Fruit fly (Drosophila melanogaster) Kc167 (cell line): ENCODE results near the gene Eip93F.

ENCODE experiments used
- Myc ChIP-seq: fragments of >200 bp; optimal IDR thresholded peaks from 2 replicates; lab custom pipeline; 2017; ENCODE audit warnings: missing external identifiers
- Sin3A ChIP-seq: fragments of >200 bp; optimal IDR thresholded peaks from 2 replicates; lab custom pipeline; 2018; ENCODE audit warnings: missing external identifiers
- h ChIP-seq: fragments of >200 bp; optimal IDR thresholded peaks from 3 replicates; lab custom pipeline; 2018; ENCODE audit warnings: missing external identifiers
- insv ChIP-seq: fragments of >200 bp; optimal IDR thresholded peaks from 3 replicates; lab custom pipeline; 2018; ENCODE audit warnings: missing external identifiers
- psq ChIP-seq: fragments of >200 bp; optimal IDR thresholded peaks from 2 replicates; lab custom pipeline; 2017; ENCODE audit warnings: missing external identifiers
- ttk ChIP-seq: sonication (Bioruptor generic); optimal IDR thresholded peaks from 2 replicates; lab custom pipeline; 2017; ENCODE audit warnings: missing external identifiers

The Eip93F gene

DNA sequence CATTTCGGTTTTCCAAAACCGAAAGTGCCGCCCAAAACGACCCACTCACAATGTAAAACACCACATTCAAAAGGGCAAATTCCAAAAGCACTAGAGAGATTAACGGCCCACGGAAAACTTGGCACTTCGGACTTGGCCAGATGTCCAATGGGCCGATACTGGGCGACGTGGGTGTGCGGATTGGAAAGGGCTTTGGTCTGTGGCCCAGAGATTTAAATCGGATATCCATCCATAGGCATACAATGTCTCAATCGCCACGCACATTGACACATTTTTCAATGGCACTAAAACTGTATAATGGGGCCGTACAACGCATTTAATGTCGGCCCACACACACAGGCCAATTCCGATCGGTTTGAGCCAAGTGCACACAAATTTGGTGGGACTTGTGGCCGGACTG, 91.5 kb downstream of the Eip93F start:
- no peak for TF ChIP-seq ttk (lab: Kevin White, UChicago)
- no peak for TF ChIP-seq psq (lab: Kevin White, UChicago)
- no peak for TF ChIP-seq Sin3A (lab: Kevin White, UChicago)
- TF ChIP-seq Myc: no peak
- no peak for TF ChIP-seq h (lab: Kevin White, UChicago)
- no peak for TF ChIP-seq insv (lab: Kevin White, UChicago)

DNA sequence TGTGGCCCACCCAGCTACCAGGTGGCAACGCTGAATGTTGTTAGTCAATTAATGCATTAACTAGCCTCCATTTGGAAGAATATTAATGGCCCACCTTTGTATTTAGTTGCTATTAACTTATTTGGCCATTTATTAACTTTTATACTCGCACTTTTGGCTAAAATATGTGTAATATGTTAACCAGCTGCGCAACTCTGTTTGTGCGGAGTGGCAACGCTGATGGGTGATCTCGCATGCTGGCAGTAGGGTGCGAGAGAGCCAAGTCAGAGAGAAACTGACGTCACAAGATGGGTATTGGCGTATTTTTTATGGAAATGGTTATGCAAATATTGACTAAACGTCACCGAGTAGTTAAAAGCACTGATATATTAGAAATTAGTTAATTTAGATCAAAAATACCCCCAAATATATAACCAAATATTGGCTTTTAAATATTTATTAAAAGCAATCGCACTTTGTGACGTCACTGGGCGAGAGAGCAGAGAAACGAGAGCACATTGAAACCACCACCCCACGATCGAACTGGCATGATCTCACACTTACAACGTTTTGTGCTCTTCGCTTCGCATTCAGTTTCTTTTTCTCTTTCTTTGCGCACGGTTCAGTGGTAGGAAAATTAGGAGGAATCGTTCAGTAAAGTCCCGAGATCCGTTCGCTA, 92.8 kb downstream of the Eip93F start, which contains the start of gene how:
Gene how, plus strand, starts transcription at position 567 of the 658 bp plus-strand sequence.
- TF ChIP-seq ttk (lab: Kevin White, UChicago) (no peak), Sin3A (lab: Kevin White, UChicago) (no peak), h (lab: Kevin White, UChicago) (no peak), insv (lab: Kevin White, UChicago) (no peak), psq (lab: Kevin White, UChicago) (no peak), Myc (no peak)

dm6 chr3R:22042283-22042875, 93.5 kb downstream of the Eip93F start:
- TF ChIP-seq h (lab: Kevin White, UChicago) (no peak), psq (lab: Kevin White, UChicago) (no peak), Myc (no peak), insv (lab: Kevin White, UChicago) (no peak), ttk (lab: Kevin White, UChicago) (no peak), Sin3A (lab: Kevin White, UChicago) (no peak)

dm6 chr3R:22042982-22043381, 94.1 kb downstream of the Eip93F start:
- TF ChIP-seq Sin3A (lab: Kevin White, UChicago) (no peak), Myc (no peak), h (lab: Kevin White, UChicago) (no peak), psq (lab: Kevin White, UChicago) (no peak), insv (lab: Kevin White, UChicago) (no peak), ttk (lab: Kevin White, UChicago) (peak; percentile 2)

dm6 chr3R:22043748-22044402, 95.0 kb downstream of the Eip93F start:
- no peak for TF ChIP-seq Myc
- TF ChIP-seq Sin3A (lab: Kevin White, UChicago): no peak
- no peak for TF ChIP-seq psq (lab: Kevin White, UChicago)
- no peak for TF ChIP-seq insv (lab: Kevin White, UChicago)
- no peak for TF ChIP-seq ttk (lab: Kevin White, UChicago)
- TF ChIP-seq h (lab: Kevin White, UChicago): no peak

dm6 chr3R:22044443-22044970, 95.6 kb downstream of the Eip93F start:
- TF ChIP-seq psq (lab: Kevin White, UChicago) (no peak), h (lab: Kevin White, UChicago) (no peak)

- TF ChIP-seq ttk (lab: Kevin White, UChicago): no peak
- no peak for TF ChIP-seq psq (lab: Kevin White, UChicago)
- TF ChIP-seq Myc: no peak
- TF ChIP-seq h (lab: Kevin White, UChicago): no peak
- TF ChIP-seq Sin3A (lab: Kevin White, UChicago): no peak
- TF ChIP-seq insv (lab: Kevin White, UChicago): no peak
Observed at dm6 chr3R:22046231-22046630, 97.3 kb downstream of the Eip93F start.

DNA sequence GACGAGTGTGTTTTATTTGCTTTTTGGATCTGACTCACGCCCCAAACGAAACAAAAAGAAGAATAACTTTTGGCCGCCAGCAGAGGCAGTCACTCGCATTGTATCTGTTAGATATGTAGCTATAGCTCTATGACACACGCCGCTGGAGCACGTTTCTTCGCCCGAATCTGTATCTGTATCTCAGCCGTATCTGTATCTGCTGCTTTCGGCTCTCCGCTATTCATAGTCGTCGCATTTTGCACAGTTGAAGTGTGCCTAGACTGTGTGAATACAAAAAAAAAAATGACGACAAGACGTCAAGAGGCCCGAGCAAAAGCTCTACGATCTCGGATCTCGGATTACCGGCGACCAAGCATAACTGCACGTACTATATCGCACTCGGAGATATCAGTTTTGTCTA, 97.8 kb downstream of the Eip93F start:
- TF ChIP-seq Myc (no peak), insv (lab: Kevin White, UChicago) (no peak), ttk (lab: Kevin White, UChicago) (no peak), psq (lab: Kevin White, UChicago) (no peak), h (lab: Kevin White, UChicago) (no peak), Sin3A (lab: Kevin White, UChicago) (no peak)

dm6 chr3R:22047412-22047811, 98.5 kb downstream of the Eip93F start:
- TF ChIP-seq Myc (no peak), ttk (lab: Kevin White, UChicago) (no peak), insv (lab: Kevin White, UChicago) (no peak), Sin3A (lab: Kevin White, UChicago) (no peak), h (lab: Kevin White, UChicago) (no peak), psq (lab: Kevin White, UChicago) (no peak)

DNA sequence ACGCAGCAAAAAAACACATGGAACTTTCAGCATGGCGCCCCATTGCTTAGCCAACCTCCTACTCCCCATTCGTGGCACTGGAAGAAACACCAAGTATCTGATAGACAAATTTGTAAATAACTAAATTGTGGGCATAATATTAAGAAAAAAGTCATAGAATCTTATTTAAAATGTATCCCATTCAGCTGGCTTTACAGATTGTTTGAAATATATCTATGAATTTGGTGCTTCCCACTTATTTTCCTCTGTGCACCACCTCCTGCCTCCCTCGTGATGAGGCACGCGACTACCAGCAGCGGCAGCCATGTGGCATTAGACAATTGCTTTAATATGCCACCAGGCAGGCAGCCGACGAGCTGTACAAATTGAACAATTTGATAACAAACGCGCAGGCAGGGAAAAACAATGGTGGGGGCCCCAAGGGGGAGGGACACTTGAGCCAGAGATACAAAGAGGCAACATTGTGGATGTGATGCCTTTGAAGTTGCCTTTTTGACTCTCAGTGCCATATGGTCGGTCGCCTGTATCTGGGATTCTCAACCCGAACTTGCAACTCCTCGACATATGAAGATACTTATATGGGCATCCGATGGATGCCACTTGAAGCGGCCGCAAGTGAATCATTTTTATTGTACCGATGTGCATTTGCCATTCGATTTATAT, 100.4 kb downstream of the Eip93F start:
- TF ChIP-seq Myc: no peak
- no peak for TF ChIP-seq ttk (lab: Kevin White, UChicago)

DNA sequence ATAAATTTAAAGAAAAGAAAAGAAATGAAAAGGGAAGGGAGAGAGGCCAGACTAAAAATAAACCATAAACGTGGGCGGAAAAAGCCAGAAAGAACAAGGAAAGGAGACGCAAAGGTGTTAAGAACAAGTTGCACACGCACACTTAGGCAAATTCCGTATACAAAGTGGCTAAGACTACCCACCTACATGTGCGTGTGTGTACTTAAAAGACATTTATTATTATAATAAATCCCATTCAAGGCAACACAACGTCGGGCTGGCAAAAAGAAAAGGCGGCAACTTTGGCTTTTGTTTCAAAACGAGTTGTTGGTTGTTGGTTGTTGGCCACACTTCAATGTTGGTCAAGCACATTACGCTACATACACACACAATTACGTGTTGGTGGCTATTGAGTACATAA, 103.3 kb downstream of the Eip93F start:
- TF ChIP-seq Sin3A (lab: Kevin White, UChicago) (no peak), Myc (no peak), psq (lab: Kevin White, UChicago) (no peak), insv (lab: Kevin White, UChicago) (no peak), h (lab: Kevin White, UChicago) (no peak), ttk (lab: Kevin White, UChicago) (no peak)
